Worm (Caenorhabditis elegans) whole organism, mixed stage, embryonic: ENCODE results near the gene Y49G5A.1.

Source experiments
- cnd-1 ChIP-seq: fragments of 200-800 bp; sonication (Bioruptor generic); optimal IDR thresholded peaks from 2 replicates; lab custom pipeline; 2018; ENCODE audit warnings: mild to moderate bottlenecking, missing genetic modification characterization, missing compliant biosample characterization
- lin-13 ChIP-seq: fragments of 150-350 bp; optimal IDR thresholded peaks from 2 replicates; lab custom pipeline; 2014; ENCODE audit warnings: missing biosample characterization, missing genetic modification characterization
- lsy-2 ChIP-seq: fragments of 150-350 bp; optimal IDR thresholded peaks from 2 replicates; lab custom pipeline; 2014; ENCODE audit warnings: missing biosample characterization, missing genetic modification characterization
- unc-39 ChIP-seq: fragments of 150-350 bp; optimal IDR thresholded peaks from 2 replicates; lab custom pipeline; 2014; ENCODE audit warnings: missing biosample characterization, missing genetic modification characterization
- unc-62 ChIP-seq: fragments of 150-350 bp; optimal IDR thresholded peaks from 2 replicates; lab custom pipeline; 2014; ENCODE audit warnings: missing biosample characterization, missing genetic modification reagents, missing genetic modification characterization

- TF ChIP-seq cnd-1 (no peak), lsy-2 (peak; percentile 6), unc-39 (tag; lab: Kevin White, UChicago) (no peak), unc-62 (GFP tag; lab: Kevin White, UChicago) (no peak), lin-13 (peak; percentile 40)
Measured at ce11 chrV:5274974-5275373, 12.2 kb downstream of the Y49G5A.1 start.
